Worm (Caenorhabditis elegans) whole organism, L4 larva: ENCODE measurements around the gene C45B11.5.

ENCODE experiments used
- F26F4.8 ChIP-seq: fragments of 200-800 bp; sonication (Bioruptor generic); conservative IDR thresholded peaks from 2 replicates; pipeline ENCODE4 v1.3.6; 2022; ENCODE audit warnings: missing genetic modification characterization, missing compliant biosample characterization
- F37D6.2 ChIP-seq: sonication (generic microtip); optimal IDR thresholded peaks from 2 replicates; lab custom pipeline; 2016; ENCODE audit warnings: mild to moderate bottlenecking, missing genetic modification characterization, missing compliant biosample characterization
- Y5F2A.4 ChIP-seq: fragments of 200-800 bp; sonication (Bioruptor generic); optimal IDR thresholded peaks from 2 replicates; lab custom pipeline; 2018; ENCODE audit warnings: mild to moderate bottlenecking, missing genetic modification characterization, missing compliant biosample characterization
- ZK337.2 ChIP-seq: fragments of 200-800 bp; sonication (Bioruptor generic); IDR thresholded peaks from 2 replicates; pipeline ENCODE4 v1.3.6; 2022; ENCODE audit warnings: missing genetic modification reagents, missing genetic modification characterization, missing compliant biosample characterization
- ZK546.5 ChIP-seq, 2 experiments: sonication (generic microtip); optimal IDR thresholded peaks; 2 replicates each; lab custom pipeline; 2017; ENCODE audit warnings: missing biosample characterization in 2 of 2, missing genetic modification characterization in 2 of 2
- aly-2 ChIP-seq: sonication (generic microtip); optimal IDR thresholded peaks from 2 replicates; lab custom pipeline; 2018; ENCODE audit warnings: missing biosample characterization, missing genetic modification characterization
- ama-1 ChIP-seq: fragments of 150-350 bp; optimal IDR thresholded peaks from 2 replicates; lab custom pipeline; 2014; ENCODE audit warnings: inconsistent platforms, mixed read lengths
- arid-1 ChIP-seq: fragments of 200-800 bp; sonication (Bioruptor generic); conservative IDR thresholded peaks from 2 replicates; pipeline ENCODE4 v1.3.6; 2022; ENCODE audit warnings: missing genetic modification reagents, missing genetic modification characterization, missing compliant biosample characterization
- attf-4 ChIP-seq: sonication (generic microtip); optimal IDR thresholded peaks from 3 replicates; lab custom pipeline; 2017; ENCODE audit warnings: missing biosample characterization, missing genetic modification characterization
- ceh-20 ChIP-seq: fragments of 200-800 bp; sonication (Bioruptor generic); IDR thresholded peaks from 2 replicates; pipeline ENCODE4 v1.3.6; 2022; ENCODE audit warnings: missing genetic modification reagents, missing genetic modification characterization, missing compliant biosample characterization
- ceh-82 ChIP-seq: sonication (generic microtip); optimal IDR thresholded peaks from 2 replicates; lab custom pipeline; 2017; ENCODE audit warnings: missing biosample characterization, missing genetic modification characterization
- ces-1 ChIP-seq: fragments of 150-350 bp; sonication (generic microtip); optimal IDR thresholded peaks from 4 replicates; lab custom pipeline; 2014; ENCODE audit warnings: missing biosample characterization, missing genetic modification reagents, missing genetic modification characterization
- cey-2 ChIP-seq: sonication (generic microtip); optimal IDR thresholded peaks from 3 replicates; lab custom pipeline; 2017; ENCODE audit warnings: missing genetic modification characterization, mild to moderate bottlenecking, missing compliant biosample characterization, antibody characterized with exemption, borderline replicate concordance; ENCODE audit not compliant: insufficient read depth
- daf-12 ChIP-seq: fragments of 150-350 bp; optimal IDR thresholded peaks from 2 replicates; lab custom pipeline; 2014; ENCODE audit warnings: missing biosample characterization, missing genetic modification reagents, missing genetic modification characterization
- daf-16 ChIP-seq, 3 experiments: sonication (generic microtip); optimal IDR thresholded peaks; 2 replicates each; lab custom pipeline; 2016 to 2017; ENCODE audit warnings: missing genetic modification characterization in 3 of 3, missing genetic modification reagents in 3 of 3, mild to moderate bottlenecking in 2 of 3, missing compliant biosample characterization in 2 of 3, missing biosample characterization in 1 of 3, moderate library complexity in 1 of 3
- dmd-6 ChIP-seq: fragments of 200-800 bp; sonication (Bioruptor generic); IDR thresholded peaks from 2 replicates; pipeline ENCODE4 v1.3.6; 2022; ENCODE audit warnings: missing genetic modification reagents, missing genetic modification characterization, missing compliant biosample characterization
- dmd-8 ChIP-seq: fragments of 200-800 bp; sonication (Bioruptor generic); IDR thresholded peaks from 2 replicates; pipeline ENCODE4 v1.3.6; 2022; ENCODE audit warnings: missing genetic modification characterization, missing compliant biosample characterization
- dmd-9 ChIP-seq: fragments of 200-800 bp; sonication (Bioruptor generic); IDR thresholded peaks from 2 replicates; pipeline ENCODE4 v1.3.6; 2022; ENCODE audit warnings: missing genetic modification reagents, missing genetic modification characterization, missing compliant biosample characterization
- fkh-10 ChIP-seq: fragments of 150-350 bp; optimal IDR thresholded peaks from 2 replicates; lab custom pipeline; 2014; ENCODE audit warnings: missing biosample characterization, missing genetic modification reagents, missing genetic modification characterization
- hlh-11 ChIP-seq: fragments of 200-800 bp; sonication (Bioruptor generic); optimal IDR thresholded peaks from 2 replicates; lab custom pipeline; 2018; ENCODE audit warnings: mild to moderate bottlenecking, missing genetic modification characterization, missing compliant biosample characterization
- hmg-1.1 ChIP-seq: fragments of 200-800 bp; sonication (Bioruptor generic); IDR thresholded peaks from 2 replicates; pipeline ENCODE4 v1.3.6; 2022; ENCODE audit warnings: missing genetic modification reagents, missing genetic modification characterization, missing compliant biosample characterization
- jun-1 ChIP-seq: fragments of 150-350 bp; optimal IDR thresholded peaks from 2 replicates; lab custom pipeline; 2014; ENCODE audit warnings: missing biosample characterization, missing genetic modification reagents, missing genetic modification characterization
- lin-1 ChIP-seq: fragments of 200-800 bp; sonication (Bioruptor generic); IDR thresholded peaks from 2 replicates; pipeline ENCODE4 v1.3.6; 2022; ENCODE audit warnings: missing genetic modification reagents, missing genetic modification characterization, missing compliant biosample characterization
- lin-13 ChIP-seq: fragments of 150-350 bp; optimal IDR thresholded peaks from 2 replicates; lab custom pipeline; 2014; ENCODE audit warnings: missing biosample characterization, missing genetic modification reagents, missing genetic modification characterization
- lin-38 ChIP-seq: fragments of 200-800 bp; sonication (Bioruptor generic); IDR thresholded peaks from 2 replicates; pipeline ENCODE4 v1.3.6; 2022; ENCODE audit warnings: missing genetic modification reagents, missing genetic modification characterization, missing compliant biosample characterization
- lsy-2 ChIP-seq, 2 experiments: fragments of 150-350 bp in 1 of 2; sonication (generic microtip) in 1 of 2; optimal IDR thresholded peaks; 2 replicates each; lab custom pipeline; 2014 to 2017; ENCODE audit warnings: missing biosample characterization in 2 of 2, missing genetic modification characterization in 2 of 2
- mdt-29 ChIP-seq: fragments of 200-800 bp; sonication (Bioruptor generic); IDR thresholded peaks from 2 replicates; pipeline ENCODE4 v1.3.6; 2022; ENCODE audit warnings: missing genetic modification reagents, missing genetic modification characterization, missing compliant biosample characterization
- mep-1 ChIP-seq: fragments of 150-350 bp; sonication (generic microtip); optimal IDR thresholded peaks from 3 replicates; lab custom pipeline; 2014; ENCODE audit warnings: missing biosample characterization, missing genetic modification characterization
- mes-2 ChIP-seq: sonication (generic microtip); optimal IDR thresholded peaks from 2 replicates; lab custom pipeline; 2016; ENCODE audit warnings: missing genotype, mild to moderate bottlenecking, missing genetic modification characterization, missing compliant biosample characterization; ENCODE audit not compliant: poor library complexity, severe bottlenecking
- mxl-2 ChIP-seq: fragments of 200-800 bp; sonication (Bioruptor generic); conservative IDR thresholded peaks from 2 replicates; pipeline ENCODE4 v1.3.6; 2022; ENCODE audit warnings: missing genetic modification reagents, missing genetic modification characterization, missing compliant biosample characterization
- mxl-3 ChIP-seq: fragments of 200-800 bp; sonication (Bioruptor generic); optimal IDR thresholded peaks from 2 replicates; lab custom pipeline; 2018; ENCODE audit warnings: mild to moderate bottlenecking, missing genetic modification characterization, missing compliant biosample characterization
- nhr-102 ChIP-seq: sonication (generic microtip); optimal IDR thresholded peaks from 2 replicates; lab custom pipeline; 2016; ENCODE audit warnings: mild to moderate bottlenecking, missing genetic modification characterization, moderate library complexity, missing compliant biosample characterization
- nhr-237 ChIP-seq: sonication (generic microtip); optimal IDR thresholded peaks from 2 replicates; lab custom pipeline; 2017; ENCODE audit warnings: missing biosample characterization, missing genetic modification characterization
- nhr-28 ChIP-seq: fragments of 150-350 bp; optimal IDR thresholded peaks from 2 replicates; lab custom pipeline; 2014; ENCODE audit warnings: missing biosample characterization, missing genetic modification characterization
- nhr-41 ChIP-seq: fragments of 200-800 bp; sonication (Bioruptor generic); IDR thresholded peaks from 2 replicates; pipeline ENCODE4 v1.3.6; 2022; ENCODE audit warnings: missing genetic modification reagents, missing genetic modification characterization, missing compliant biosample characterization
- nhr-42 ChIP-seq: fragments of 200-800 bp; sonication (Bioruptor generic); IDR thresholded peaks from 2 replicates; pipeline ENCODE4 v1.3.6; 2022; ENCODE audit warnings: missing genetic modification characterization, missing compliant biosample characterization
- nhr-48 ChIP-seq: sonication (generic microtip); optimal IDR thresholded peaks from 2 replicates; lab custom pipeline; 2016; ENCODE audit warnings: mild to moderate bottlenecking, missing genetic modification characterization, missing compliant biosample characterization
- pqm-1 ChIP-seq: sonication (generic microtip); optimal IDR thresholded peaks from 2 replicates; lab custom pipeline; 2017; ENCODE audit warnings: missing biosample characterization, missing genetic modification characterization
- rbr-2 ChIP-seq: sonication (generic microtip); optimal IDR thresholded peaks from 2 replicates; lab custom pipeline; 2016; ENCODE audit warnings: missing genotype, missing genetic modification characterization, missing compliant biosample characterization
- snpc-1.2 ChIP-seq: fragments of 200-800 bp; sonication (Bioruptor generic); IDR thresholded peaks from 2 replicates; pipeline ENCODE4 v1.3.6; 2022; ENCODE audit warnings: missing genetic modification reagents, missing genetic modification characterization, missing compliant biosample characterization
- snpc-4 ChIP-seq: fragments of 150-350 bp; optimal IDR thresholded peaks from 2 replicates; lab custom pipeline; 2014; ENCODE audit warnings: missing biosample characterization, missing genetic modification characterization
- tag-97 ChIP-seq: fragments of 200-800 bp; sonication (Bioruptor generic); IDR thresholded peaks from 2 replicates; pipeline ENCODE4 v1.3.6; 2022; ENCODE audit warnings: missing genetic modification characterization, missing compliant biosample characterization
- tra-1 ChIP-seq: fragments of 200-800 bp; sonication (Bioruptor generic); IDR thresholded peaks from 2 replicates; pipeline ENCODE4 v1.3.6; 2022; ENCODE audit warnings: missing genetic modification reagents, missing genetic modification characterization, missing compliant biosample characterization
- unc-130 ChIP-seq: sonication (generic microtip); optimal IDR thresholded peaks from 2 replicates; lab custom pipeline; 2016; ENCODE audit warnings: missing genetic modification reagents, missing genetic modification characterization, missing compliant biosample characterization
- unc-39 ChIP-seq: sonication (generic microtip); optimal IDR thresholded peaks from 2 replicates; lab custom pipeline; 2017; ENCODE audit warnings: missing biosample characterization, missing genetic modification characterization
- unc-62 ChIP-seq, 3 experiments: fragments of 150-350 bp in 1 of 3; sonication (generic microtip); optimal IDR thresholded peaks in 2 of 3; peaks in 1 of 3; 1 replicate in 1 of 3; 2 replicates in 2 of 3; lab custom pipeline; 2014 to 2017; ENCODE audit warnings: missing biosample characterization in 3 of 3, missing genetic modification characterization in 3 of 3, missing genetic modification reagents in 3 of 3, missing genotype in 1 of 3
- vab-7 ChIP-seq: fragments of 200-800 bp; sonication (Bioruptor generic); IDR thresholded peaks from 2 replicates; pipeline ENCODE4 v1.3.6; 2022; ENCODE audit warnings: missing genetic modification reagents, missing genetic modification characterization, missing compliant biosample characterization
- zfp-2 ChIP-seq: sonication (generic microtip); optimal IDR thresholded peaks from 2 replicates; lab custom pipeline; 2016; ENCODE audit warnings: mild to moderate bottlenecking, missing genetic modification characterization, missing compliant biosample characterization
- zfp-3 ChIP-seq: fragments of 200-800 bp; sonication (Bioruptor generic); conservative IDR thresholded peaks from 2 replicates; pipeline ENCODE4 v1.3.6; 2022; ENCODE audit warnings: missing genetic modification reagents, missing genetic modification characterization, missing compliant biosample characterization
- ztf-11 ChIP-seq: fragments of 150-350 bp; optimal IDR thresholded peaks from 2 replicates; lab custom pipeline; 2014; ENCODE audit warnings: missing biosample characterization, missing genetic modification characterization
- ztf-7 ChIP-seq: fragments of 150-350 bp; optimal IDR thresholded peaks from 2 replicates; lab custom pipeline; 2014; ENCODE audit warnings: missing biosample characterization, missing genetic modification characterization

C45B11.5 gene

ce11 chrV:11009124-11009524 is 32.5 kb upstream of the C45B11.5 start (continued):
- TF ChIP-seq daf-12 (tag; lab: Kevin White, UChicago), result no peak
- no peak for TF ChIP-seq nhr-237 (tag; lab: Kevin White, UChicago)
- no peak for TF ChIP-seq lin-13 (GFP tag; lab: Kevin White, UChicago)
- no peak for TF ChIP-seq ama-1 (lab: Kevin White, UChicago)
- no peak for TF ChIP-seq unc-130
- TF ChIP-seq lin-1 (GFP tag; lab: Robert Waterston, UW), result no peak
- TF ChIP-seq mxl-3 (GFP tag; lab: Kevin White, UChicago), result no peak
- TF ChIP-seq F37D6.2 (tag; lab: Kevin White, UChicago), result no peak
- TF ChIP-seq snpc-1.2, result no peak
- no peak for TF ChIP-seq daf-16 (GFP tag; optimal IDR thresholded peaks at IDR 0.05; lab: Kevin White, UChicago)
- TF ChIP-seq daf-16 (tag; optimal IDR thresholded peaks at IDR 0.05; lab: Kevin White, UChicago), result peak; percentile 86
- peak; percentile 78 for TF ChIP-seq tra-1 (GFP tag; lab: Robert Waterston, UW)
- no peak for TF ChIP-seq mep-1
- TF ChIP-seq tag-97, result no peak
- no peak for TF ChIP-seq ces-1 (GFP tag; lab: Kevin White, UChicago)
- TF ChIP-seq unc-39 (tag; lab: Kevin White, UChicago), result no peak
- peak; percentile 64 for TF ChIP-seq nhr-28 (tag; lab: Kevin White, UChicago)
- TF ChIP-seq nhr-41, result peak; percentile 69; the same call in 1 of the 2 replicates
- TF ChIP-seq pqm-1 (tag; lab: Kevin White, UChicago), result peak; percentile 49
- TF ChIP-seq snpc-4 (tag; lab: Kevin White, UChicago), result no peak
- no peak for TF ChIP-seq zfp-3
- TF ChIP-seq attf-4 (tag; lab: Kevin White, UChicago), result no peak
- peak; percentile 96 for TF ChIP-seq dmd-6 (GFP tag; lab: Robert Waterston, UW)
- TF ChIP-seq hmg-1.1 (GFP tag; lab: Robert Waterston, UW), result no peak
- peak; percentile 22; the same call in 1 of the 2 replicates for TF ChIP-seq ceh-20
- no peak for TF ChIP-seq rbr-2
- peak; percentile 86 for TF ChIP-seq hlh-11 (tag; lab: Kevin White, UChicago)
- TF ChIP-seq cey-2 (tag; lab: Kevin White, UChicago), result no peak
- no peak for TF ChIP-seq jun-1 (tag; lab: Kevin White, UChicago)
- TF ChIP-seq ZK546.5 (tag; optimal IDR thresholded peaks at IDR 0.05; lab: Kevin White, UChicago), result no peak
- TF ChIP-seq mes-2, result no peak
- no peak for TF ChIP-seq ztf-11 (tag; lab: Kevin White, UChicago)
- TF ChIP-seq zfp-2 (tag; lab: Kevin White, UChicago), result no peak
- TF ChIP-seq lsy-2 (tag; optimal IDR thresholded peaks at IDR 0.05; lab: Kevin White, UChicago), result no peak
- no peak for TF ChIP-seq nhr-42
- TF ChIP-seq vab-7 (GFP tag; lab: Robert Waterston, UW), result no peak
- TF ChIP-seq ztf-7, result no peak
- TF ChIP-seq ceh-82, result no peak
- TF ChIP-seq lin-38, result no peak
- no peak for TF ChIP-seq Y5F2A.4
- no peak for TF ChIP-seq arid-1 (GFP tag; lab: Robert Waterston, UW)
- TF ChIP-seq aly-2 (tag; lab: Kevin White, UChicago), result no peak
- no peak for TF ChIP-seq ZK337.2 (GFP tag; lab: Robert Waterston, UW)
- TF ChIP-seq mdt-29 (GFP tag; lab: Robert Waterston, UW), result no peak
- 0 out of 2 replicates have a peak, but pooled peaks have one; percentile 38 for TF ChIP-seq mxl-2
- no peak for TF ChIP-seq fkh-10 (GFP tag; lab: Kevin White, UChicago)
- peak; percentile 77 for TF ChIP-seq nhr-48
- no peak for TF ChIP-seq F26F4.8 (GFP tag; lab: Robert Waterston, UW)
- TF ChIP-seq dmd-8 (GFP tag; lab: Robert Waterston, UW), result no peak
- peak; percentile 57 for TF ChIP-seq nhr-102 (tag; lab: Kevin White, UChicago)
- TF ChIP-seq unc-62 (GFP tag; optimal IDR thresholded peaks at IDR 0.05 in 1 of 2; lab: Kevin White, UChicago), result peak in 1 of 2 experiments; percentile 5
- TF ChIP-seq unc-62 (tag; optimal IDR thresholded peaks at IDR 0.05; lab: Kevin White, UChicago), result no peak
- no peak for TF ChIP-seq dmd-9 (GFP tag; lab: Robert Waterston, UW)
